Worm (Caenorhabditis elegans): ENCODE results near the gene lact-4.

Gene lact-4

ce11 chrII:8496184-8496583 lies 15.9 kb upstream of the lact-4 start:
- TF ChIP-seq egl-18 (GFP tag; IDR thresholded peaks at IDR 0.05), result no peak
- no peak for TF ChIP-seq mcd-1 (GFP tag; IDR thresholded peaks at IDR 0.05)
- TF ChIP-seq sptf-2 (GFP tag; optimal IDR thresholded peaks at IDR 0.05), result no peak
- TF ChIP-seq akir-1 (GFP tag; optimal IDR thresholded peaks at IDR 0.05), result no peak
- TF ChIP-seq efl-1 (GFP tag; optimal IDR thresholded peaks at IDR 0.05), result no peak
- TF ChIP-seq madf-8 (GFP tag; conservative IDR thresholded peaks at IDR 0.05), result no peak
- no peak for TF ChIP-seq ztf-26 (tag; optimal IDR thresholded peaks at IDR 0.05)
- TF ChIP-seq fkh-3 (tag; optimal IDR thresholded peaks at IDR 0.05), result no peak
- no peak for TF ChIP-seq hsf-1 (GFP tag; IDR thresholded peaks at IDR 0.05)
- no peak for TF ChIP-seq ets-4 (GFP tag; optimal IDR thresholded peaks at IDR 0.05)
- no peak for TF ChIP-seq ztf-6 (GFP tag; IDR thresholded peaks at IDR 0.05)
- no peak for TF ChIP-seq chd-7 (tag; optimal IDR thresholded peaks at IDR 0.05)
- no peak for TF ChIP-seq ztf-28 (GFP tag; IDR thresholded peaks at IDR 0.05)
- no peak for TF ChIP-seq him-1 (tag; optimal IDR thresholded peaks at IDR 0.05)
- no peak for TF ChIP-seq zfh-2 (GFP tag; conservative IDR thresholded peaks at IDR 0.05)

- TF ChIP-seq zim-3 (tag; optimal IDR thresholded peaks at IDR 0.05) (no peak), F57C9.4 (tag; optimal IDR thresholded peaks at IDR 0.05) (no peak), madf-3 (GFP tag; IDR thresholded peaks at IDR 0.05) (no peak), ztf-3 (GFP tag; optimal IDR thresholded peaks at IDR 0.05) (no peak), ets-4 (GFP tag; optimal IDR thresholded peaks at IDR 0.05) (no peak), mel-28 (tag; optimal IDR thresholded peaks at IDR 0.05; ENCODE audit: borderline replicate concordance) (no peak), dox-1 (GFP tag; IDR thresholded peaks at IDR 0.05) (no peak), him-1 (tag; optimal IDR thresholded peaks at IDR 0.05) (no peak), lir-1 (GFP tag; conservative IDR thresholded peaks at IDR 0.05) (no peak), aptf-2 (GFP tag; conservative IDR thresholded peaks at IDR 0.05) (no peak), chd-7 (tag; optimal IDR thresholded peaks at IDR 0.05) (no peak), rec-8 (tag; optimal IDR thresholded peaks at IDR 0.05) (no peak), hlh-12 (tag; optimal IDR thresholded peaks at IDR 0.05) (no peak), ZK185.1 (tag; optimal IDR thresholded peaks at IDR 0.05; ENCODE audit: poor library complexity, severe bottlenecking) (no peak), athp-1 (tag; optimal IDR thresholded peaks at IDR 0.05) (no peak), lin-40 (tag; optimal IDR thresholded peaks at IDR 0.05) (no peak), lin-35 (GFP tag; optimal IDR thresholded peaks at IDR 0.05) (no peak), Y53F4B.3 (GFP tag; IDR thresholded peaks at IDR 0.05) (no peak), F52B5.7 (tag; optimal IDR thresholded peaks at IDR 0.05) (no peak)
Observed at ce11 chrII:8494228-8494717, 14.0 kb upstream of the lact-4 start, which contains the start of gene M05D6.9. M05D6.9 (plus strand) TSS chrII:8494278.

- TF ChIP-seq D2030.7 (GFP tag; IDR thresholded peaks at IDR 0.05) (no peak), rpc-1 (optimal IDR thresholded peaks at IDR 0.05) (no peak), rpc-1 (tag; optimal IDR thresholded peaks at IDR 0.05) (no peak), ekl-4 (GFP tag; IDR thresholded peaks at IDR 0.05) (no peak), aptf-3 (GFP tag; IDR thresholded peaks at IDR 0.05) (no peak), ceh-79 (tag; optimal IDR thresholded peaks at IDR 0.05) (no peak), madf-8 (GFP tag; conservative IDR thresholded peaks at IDR 0.05) (no peak), cebp-2 (GFP tag; IDR thresholded peaks at IDR 0.05) (no peak), F52B5.7 (tag; optimal IDR thresholded peaks at IDR 0.05) (no peak), ets-4 (GFP tag; optimal IDR thresholded peaks at IDR 0.05) (no peak), sptf-2 (GFP tag; optimal IDR thresholded peaks at IDR 0.05) (no peak), Y67H2A.10 (GFP tag; conservative IDR thresholded peaks at IDR 0.05) (no peak), snpc-1.3 (tag; optimal IDR thresholded peaks at IDR 0.05; ENCODE audit: insufficient read depth) (no peak), attf-3 (GFP tag; conservative IDR thresholded peaks at IDR 0.05) (no peak), ztf-6 (GFP tag; IDR thresholded peaks at IDR 0.05) (no peak), B0035.1 (tag; optimal IDR thresholded peaks at IDR 0.05) (no peak)
Observed at ce11 chrII:8488123-8488522, 7.8 kb upstream of the lact-4 start.

All from whole organism, young adult.